Worm (Caenorhabditis elegans) whole organism, late embryonic: ENCODE data around the gene unc-39.

Experiments used
- C38D4.7 ChIP-seq: fragments of 200-800 bp; sonication (Bioruptor generic); optimal IDR thresholded peaks from 2 replicates; lab custom pipeline; 2018; ENCODE audit warnings: mild to moderate bottlenecking, missing genetic modification characterization, moderate library complexity, missing compliant biosample characterization
- K02D7.2 ChIP-seq: sonication (generic microtip); optimal IDR thresholded peaks from 2 replicates; lab custom pipeline; 2017; ENCODE audit warnings: mild to moderate bottlenecking, missing genetic modification characterization, missing compliant biosample characterization
- K09A11.1 ChIP-seq: sonication (generic microtip); optimal IDR thresholded peaks from 2 replicates; lab custom pipeline; 2017; ENCODE audit warnings: antibody characterized with exemption, mild to moderate bottlenecking, missing genetic modification characterization, missing compliant biosample characterization; ENCODE audit not compliant: insufficient read depth
- ahr-1 ChIP-seq: sonication (generic microtip); optimal IDR thresholded peaks from 2 replicates; lab custom pipeline; 2016; ENCODE audit warnings: missing genetic modification characterization, missing compliant biosample characterization
- ceh-14 ChIP-seq: sonication (generic microtip); optimal IDR thresholded peaks from 2 replicates; lab custom pipeline; 2016; ENCODE audit warnings: missing genotype, missing genetic modification characterization, missing compliant biosample characterization
- ceh-18 ChIP-seq: sonication (generic microtip); optimal IDR thresholded peaks from 2 replicates; lab custom pipeline; 2016; ENCODE audit warnings: missing genetic modification characterization, missing compliant biosample characterization
- ceh-2 ChIP-seq: sonication (generic microtip); optimal IDR thresholded peaks from 2 replicates; lab custom pipeline; 2016; ENCODE audit warnings: missing genotype, missing genetic modification characterization, missing compliant biosample characterization
- ceh-31 ChIP-seq: sonication (generic microtip); optimal IDR thresholded peaks from 2 replicates; lab custom pipeline; 2016; ENCODE audit warnings: missing genetic modification characterization, missing compliant biosample characterization
- ceh-9 ChIP-seq: sonication (generic microtip); optimal IDR thresholded peaks from 2 replicates; lab custom pipeline; 2016; ENCODE audit warnings: mild to moderate bottlenecking, missing genetic modification characterization, inconsistent platforms, missing compliant biosample characterization
- che-1 ChIP-seq: sonication (generic microtip); optimal IDR thresholded peaks from 2 replicates; lab custom pipeline; 2016; ENCODE audit warnings: mild to moderate bottlenecking, missing genetic modification characterization, missing compliant biosample characterization
- dve-1 ChIP-seq: sonication (generic microtip); optimal IDR thresholded peaks from 2 replicates; lab custom pipeline; 2017; ENCODE audit warnings: antibody characterized with exemption, mild to moderate bottlenecking, missing genetic modification characterization, missing compliant biosample characterization
- ets-4 ChIP-seq: sonication (generic microtip); optimal IDR thresholded peaks from 2 replicates; lab custom pipeline; 2016; ENCODE audit warnings: missing genetic modification characterization, missing compliant biosample characterization
- eyg-1 ChIP-seq: sonication (generic microtip); optimal IDR thresholded peaks from 2 replicates; lab custom pipeline; 2016; ENCODE audit warnings: missing genotype, missing genetic modification characterization, missing compliant biosample characterization
- fax-1 ChIP-seq: sonication (generic microtip); optimal IDR thresholded peaks from 2 replicates; lab custom pipeline; 2016; ENCODE audit warnings: missing genotype, missing genetic modification characterization, missing compliant biosample characterization
- fkh-10 ChIP-seq: fragments of 150-350 bp; optimal IDR thresholded peaks from 2 replicates; lab custom pipeline; 2014; ENCODE audit warnings: missing biosample characterization, missing genetic modification reagents, missing genetic modification characterization
- gmeb-2 ChIP-seq: sonication (generic microtip); optimal IDR thresholded peaks from 2 replicates; lab custom pipeline; 2016; ENCODE audit warnings: missing genetic modification characterization, inconsistent platforms, missing compliant biosample characterization
- hlh-13 ChIP-seq: fragments of 200-800 bp; sonication (Bioruptor generic); optimal IDR thresholded peaks from 2 replicates; lab custom pipeline; 2018; ENCODE audit warnings: mild to moderate bottlenecking, missing genetic modification characterization, missing compliant biosample characterization
- hlh-30 ChIP-seq: sonication (generic microtip); optimal IDR thresholded peaks from 2 replicates; lab custom pipeline; 2017; ENCODE audit warnings: antibody characterized with exemption, missing genetic modification characterization, missing compliant biosample characterization; ENCODE audit not compliant: insufficient read depth
- lim-6 ChIP-seq: sonication (generic microtip); optimal IDR thresholded peaks from 2 replicates; lab custom pipeline; 2016; ENCODE audit warnings: missing genetic modification characterization, missing compliant biosample characterization
- madf-2 ChIP-seq: sonication (generic microtip); optimal IDR thresholded peaks from 2 replicates; lab custom pipeline; 2017; ENCODE audit warnings: missing genetic modification characterization, missing compliant biosample characterization
- nhr-11 ChIP-seq: fragments of 150-350 bp; optimal IDR thresholded peaks from 2 replicates; lab custom pipeline; 2014; ENCODE audit warnings: missing biosample characterization, missing genetic modification characterization
- nhr-232 ChIP-seq: sonication (generic microtip); optimal IDR thresholded peaks from 2 replicates; lab custom pipeline; 2016; ENCODE audit warnings: missing genetic modification characterization, missing compliant biosample characterization
- npax-4 ChIP-seq: sonication (generic microtip); optimal IDR thresholded peaks from 2 replicates; lab custom pipeline; 2016; ENCODE audit warnings: missing genetic modification characterization, missing compliant biosample characterization
- odd-2 ChIP-seq: sonication (generic microtip); optimal IDR thresholded peaks from 2 replicates; lab custom pipeline; 2017; ENCODE audit warnings: antibody characterized with exemption, mild to moderate bottlenecking, missing genetic modification characterization, missing compliant biosample characterization
- pag-3 ChIP-seq: sonication (generic microtip); optimal IDR thresholded peaks from 2 replicates; lab custom pipeline; 2016; ENCODE audit warnings: missing compliant biosample characterization, missing genetic modification characterization, borderline replicate concordance
- ref-2 ChIP-seq: sonication (generic microtip); optimal IDR thresholded peaks from 2 replicates; lab custom pipeline; 2016; ENCODE audit warnings: missing genetic modification characterization, missing compliant biosample characterization
- rnt-1 ChIP-seq: sonication (generic microtip); optimal IDR thresholded peaks from 2 replicates; lab custom pipeline; 2016; ENCODE audit warnings: missing genetic modification characterization, missing compliant biosample characterization
- sdc-2 ChIP-seq: sonication (generic microtip); optimal IDR thresholded peaks from 2 replicates; lab custom pipeline; 2016; ENCODE audit warnings: missing genotype, missing genetic modification characterization, missing compliant biosample characterization
- sox-4 ChIP-seq: sonication (generic microtip); optimal IDR thresholded peaks from 2 replicates; lab custom pipeline; 2017; ENCODE audit warnings: mild to moderate bottlenecking, missing genetic modification characterization, inconsistent platforms, missing compliant biosample characterization
- syd-9 ChIP-seq: sonication (generic microtip); optimal IDR thresholded peaks from 2 replicates; lab custom pipeline; 2016; ENCODE audit warnings: mild to moderate bottlenecking, missing genetic modification characterization, moderate library complexity, missing compliant biosample characterization
- tbx-2 ChIP-seq: sonication (generic microtip); optimal IDR thresholded peaks from 2 replicates; lab custom pipeline; 2016; ENCODE audit warnings: missing genetic modification characterization, missing compliant biosample characterization
- tbx-7 ChIP-seq: sonication (generic microtip); optimal IDR thresholded peaks from 2 replicates; lab custom pipeline; 2016; ENCODE audit warnings: missing genotype, missing genetic modification characterization, missing compliant biosample characterization
- ttx-3 ChIP-seq: sonication (generic microtip); optimal IDR thresholded peaks from 2 replicates; lab custom pipeline; 2016; ENCODE audit warnings: missing genetic modification reagents, missing genetic modification characterization, missing compliant biosample characterization
- unc-3 ChIP-seq, 2 experiments: fragments of 200-800 bp in 1 of 2; sonication (Bioruptor generic) in 1 of 2; sonication (generic microtip) in 1 of 2; conservative IDR thresholded peaks in 1 of 2; optimal IDR thresholded peaks in 1 of 2; 2 replicates each; pipeline versions ENCODE4 v1.3.6 to Lab custom; 2016 to 2022; ENCODE audit warnings: missing compliant biosample characterization in 2 of 2, missing genetic modification characterization in 2 of 2, missing genetic modification reagents in 1 of 2
- zip-5 ChIP-seq: sonication (generic microtip); optimal IDR thresholded peaks from 2 replicates; lab custom pipeline; 2016; ENCODE audit warnings: missing genetic modification characterization, missing compliant biosample characterization
- ztf-16 ChIP-seq: sonication (generic microtip); optimal IDR thresholded peaks from 2 replicates; lab custom pipeline; 2017; ENCODE audit warnings: missing genetic modification characterization, missing compliant biosample characterization

unc-39 gene

DNA sequence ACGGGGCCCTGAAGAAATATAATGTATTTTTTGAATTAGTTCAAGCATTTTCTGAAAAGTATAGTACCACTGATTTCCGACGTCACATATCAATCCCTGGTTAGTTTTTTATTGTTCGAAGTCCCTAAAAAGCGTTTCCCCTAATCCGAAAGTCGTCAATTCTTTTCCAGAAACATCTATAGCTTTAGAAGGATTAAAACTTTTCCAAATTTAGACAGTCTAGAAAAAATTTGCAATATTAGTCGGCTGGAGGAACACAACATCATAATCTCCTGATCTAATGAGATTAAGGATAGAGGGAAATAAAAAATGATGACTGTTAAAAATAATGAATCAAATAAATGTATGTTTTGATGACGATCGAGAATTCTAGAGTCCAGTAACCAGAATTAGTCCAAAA lies 5.2 kb downstream of the unc-39 start:
- TF ChIP-seq C38D4.7 (GFP tag; lab: Kevin White, UChicago), result no peak
- no peak for TF ChIP-seq che-1 (tag; lab: Kevin White, UChicago)
- TF ChIP-seq ztf-16 (tag; lab: Kevin White, UChicago), result no peak

DNA sequence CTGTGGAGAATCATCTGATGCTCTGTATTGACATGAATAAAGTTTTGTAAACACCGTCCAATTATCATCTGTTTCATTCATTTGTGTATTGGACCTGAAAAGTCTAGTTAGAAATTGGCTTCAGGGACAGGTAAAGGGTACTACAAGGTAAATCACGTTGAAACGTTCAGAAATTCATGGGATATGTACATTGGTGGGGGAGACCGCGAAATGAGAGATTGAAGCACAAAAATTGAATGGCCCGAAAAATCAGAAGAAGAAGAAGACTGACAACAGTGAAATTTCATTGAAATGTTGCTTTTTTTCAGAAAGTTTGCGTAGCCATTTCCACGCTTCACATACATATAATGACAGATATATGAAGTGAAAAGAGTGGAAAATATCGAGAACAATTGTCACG lies 6.1 kb downstream of the unc-39 start, which contains the start of gene npr-43:
npr-43 (minus strand) TSS at position 101 of the 400 bp plus-strand sequence.
- TF ChIP-seq ceh-14 (tag; lab: Kevin White, UChicago) (no peak), ztf-16 (tag; lab: Kevin White, UChicago) (no peak), unc-3 (GFP tag; conservative IDR thresholded peaks at IDR 0.05; lab: Robert Waterston, UW) (no peak), unc-3 (tag; optimal IDR thresholded peaks at IDR 0.05; lab: Kevin White, UChicago) (no peak), ceh-18 (tag; lab: Kevin White, UChicago) (no peak), lim-6 (tag; lab: Kevin White, UChicago) (no peak), ceh-31 (tag; lab: Kevin White, UChicago) (no peak), ceh-2 (tag; lab: Kevin White, UChicago) (no peak), dve-1 (tag; lab: Kevin White, UChicago) (no peak), eyg-1 (no peak), hlh-30 (tag; lab: Kevin White, UChicago) (no peak), nhr-232 (tag; lab: Kevin White, UChicago) (no peak), tbx-2 (no peak), zip-5 (no peak)

ce11 chrV:14380242-14380641 lies 7.4 kb downstream of the unc-39 start:
- TF ChIP-seq ceh-14 (tag; lab: Kevin White, UChicago) (no peak), fkh-10 (GFP tag; lab: Kevin White, UChicago) (no peak), ztf-16 (tag; lab: Kevin White, UChicago) (no peak), K02D7.2 (tag; lab: Kevin White, UChicago) (no peak), npax-4 (tag; lab: Kevin White, UChicago) (no peak), unc-3 (GFP tag; conservative IDR thresholded peaks at IDR 0.05; lab: Robert Waterston, UW) (no peak), unc-3 (tag; optimal IDR thresholded peaks at IDR 0.05; lab: Kevin White, UChicago) (no peak), ttx-3 (tag; lab: Kevin White, UChicago) (no peak), ahr-1 (tag; lab: Kevin White, UChicago) (no peak), K09A11.1 (no peak), ref-2 (no peak), pag-3 (tag; lab: Kevin White, UChicago) (no peak)
- TF ChIP-seq, all 69 proteins: peak for 0

- TF ChIP-seq fax-1 (no peak), sox-4 (tag; lab: Kevin White, UChicago) (no peak), tbx-7 (tag; lab: Kevin White, UChicago) (no peak), npax-4 (tag; lab: Kevin White, UChicago) (no peak), ceh-9 (tag; lab: Kevin White, UChicago) (no peak)
These were observed 19.0 kb downstream of the unc-39 start, which contains the start of gene C15H11.10 for ce11 chrV:14391830-14392229. C15H11.10 (plus strand) TSS chrV:14392130.

DNA sequence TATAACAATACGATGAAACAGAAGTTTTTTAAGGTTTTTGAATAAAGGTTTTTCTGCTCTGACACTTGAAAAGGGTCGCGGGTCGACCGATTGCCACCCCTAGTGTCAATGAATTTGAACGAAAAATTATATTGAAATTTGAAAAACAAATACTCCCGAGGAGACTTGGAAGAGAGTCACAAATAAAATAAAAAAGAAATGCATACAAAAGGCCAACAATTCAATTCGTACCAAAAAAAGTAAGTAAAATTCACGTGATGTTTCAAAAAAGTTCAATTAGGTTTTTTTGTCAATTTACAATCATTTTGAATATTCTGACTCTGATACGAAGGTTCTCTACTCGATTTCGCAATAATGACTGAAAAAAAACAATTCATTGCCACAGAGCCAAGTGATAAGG lies 20.6 kb downstream of the unc-39 start, which contains the start of gene C15H11.1:
C15H11.1 (plus strand) TSS at position 301 of the 400 bp plus-strand sequence.
- TF ChIP-seq ets-4 (tag; lab: Kevin White, UChicago), result no peak
- no peak for TF ChIP-seq K09A11.1
- no peak for TF ChIP-seq madf-2
- TF ChIP-seq syd-9 (tag; lab: Kevin White, UChicago), result no peak
- TF ChIP-seq ztf-16 (tag; lab: Kevin White, UChicago), result no peak
- TF ChIP-seq hlh-13 (GFP tag; lab: Kevin White, UChicago), result no peak
- TF ChIP-seq unc-3 (GFP tag; conservative IDR thresholded peaks at IDR 0.05; lab: Robert Waterston, UW), result no peak
- no peak for TF ChIP-seq unc-3 (tag; optimal IDR thresholded peaks at IDR 0.05; lab: Kevin White, UChicago)
- no peak for TF ChIP-seq sdc-2
- no peak for TF ChIP-seq gmeb-2 (tag; lab: Kevin White, UChicago)
- TF ChIP-seq C38D4.7 (GFP tag; lab: Kevin White, UChicago), result no peak
- TF ChIP-seq nhr-11, result no peak
- TF ChIP-seq rnt-1, result no peak
- TF ChIP-seq ahr-1 (tag; lab: Kevin White, UChicago), result no peak
- no peak for TF ChIP-seq odd-2 (tag; lab: Kevin White, UChicago)
